Worm (Caenorhabditis elegans) whole organism, L2 larva: ENCODE measurements around the gene srg-24.

Experiments used
- C34F6.9 ChIP-seq: fragments of 150-350 bp; optimal IDR thresholded peaks from 2 replicates; lab custom pipeline; 2014; ENCODE audit warnings: missing biosample characterization, missing genetic modification characterization
- F13H6.1 ChIP-seq: sonication (generic microtip); optimal IDR thresholded peaks from 2 replicates; lab custom pipeline; 2016; ENCODE audit warnings: missing genetic modification characterization, missing compliant biosample characterization
- Y55F3AM.14 ChIP-seq: fragments of 200-800 bp; sonication (Bioruptor generic); optimal IDR thresholded peaks from 2 replicates; lab custom pipeline; 2018; ENCODE audit warnings: mild to moderate bottlenecking, missing genetic modification characterization, missing compliant biosample characterization
- ZK546.5 ChIP-seq: sonication (generic microtip); optimal IDR thresholded peaks from 2 replicates; lab custom pipeline; 2017; ENCODE audit warnings: missing biosample characterization, missing genetic modification characterization
- aly-2 ChIP-seq: fragments of 150-350 bp; optimal IDR thresholded peaks from 2 replicates; lab custom pipeline; 2014; ENCODE audit warnings: missing biosample characterization, missing genetic modification characterization
- ama-1 ChIP-seq: fragments of 150-350 bp; optimal IDR thresholded peaks from 2 replicates; lab custom pipeline; 2018; ENCODE audit warnings: inconsistent platforms
- blmp-1 ChIP-seq: sonication (generic microtip); optimal IDR thresholded peaks from 2 replicates; lab custom pipeline; 2017; ENCODE audit warnings: missing genetic modification characterization, mild to moderate bottlenecking, missing compliant biosample characterization, antibody characterized with exemption, moderate library complexity; ENCODE audit not compliant: insufficient read depth
- ceh-16 ChIP-seq: fragments of 150-350 bp; optimal IDR thresholded peaks from 2 replicates; lab custom pipeline; 2014; ENCODE audit warnings: missing biosample characterization, missing genetic modification characterization
- ceh-82 ChIP-seq: fragments of 150-350 bp; optimal IDR thresholded peaks from 2 replicates; lab custom pipeline; 2014; ENCODE audit warnings: missing biosample characterization, missing genetic modification characterization
- crh-2 ChIP-seq: sonication (generic microtip); optimal IDR thresholded peaks from 2 replicates; lab custom pipeline; 2017; ENCODE audit warnings: missing biosample characterization, missing genetic modification characterization
- dmd-4 ChIP-seq: sonication (generic microtip); optimal IDR thresholded peaks from 2 replicates; lab custom pipeline; 2017; ENCODE audit warnings: missing biosample characterization, missing genetic modification characterization
- egl-27 ChIP-seq: sonication (generic microtip); optimal IDR thresholded peaks from 3 replicates; lab custom pipeline; 2017; ENCODE audit warnings: missing biosample characterization, missing genetic modification reagents, missing genetic modification characterization
- elt-1 ChIP-seq: fragments of 150-350 bp; optimal IDR thresholded peaks from 2 replicates; lab custom pipeline; 2014; ENCODE audit warnings: missing biosample characterization, missing genetic modification characterization
- elt-3 ChIP-seq: sonication (generic microtip); optimal IDR thresholded peaks from 2 replicates; lab custom pipeline; 2017; ENCODE audit warnings: missing biosample characterization, missing genetic modification characterization
- gmeb-1 ChIP-seq: fragments of 150-350 bp; optimal IDR thresholded peaks from 2 replicates; lab custom pipeline; 2014; ENCODE audit warnings: missing biosample characterization, missing genetic modification characterization
- lin-11 ChIP-seq: fragments of 150-350 bp; sonication (generic microtip); optimal IDR thresholded peaks from 2 replicates; lab custom pipeline; 2014; ENCODE audit warnings: missing biosample characterization, missing genetic modification characterization, inconsistent platforms, mixed read lengths
- lin-13 ChIP-seq: fragments of 150-350 bp; optimal IDR thresholded peaks from 2 replicates; lab custom pipeline; 2014; ENCODE audit warnings: missing biosample characterization, missing genetic modification reagents, missing genetic modification characterization
- lin-39 ChIP-seq: fragments of 150-350 bp; optimal IDR thresholded peaks from 2 replicates; lab custom pipeline; 2014; ENCODE audit warnings: missing biosample characterization, missing genetic modification reagents, missing genetic modification characterization
- lsy-2 ChIP-seq, 2 experiments: fragments of 150-350 bp in 1 of 2; sonication (generic microtip) in 1 of 2; optimal IDR thresholded peaks; 2 replicates each; lab custom pipeline; 2014 to 2017; ENCODE audit warnings: missing biosample characterization in 2 of 2, missing genetic modification characterization in 2 of 2
- mab-5 ChIP-seq: fragments of 150-350 bp; optimal IDR thresholded peaks from 2 replicates; lab custom pipeline; 2014; ENCODE audit warnings: missing biosample characterization, missing genetic modification characterization
- mbf-1 ChIP-seq: sonication (generic microtip); optimal IDR thresholded peaks from 2 replicates; lab custom pipeline; 2017; ENCODE audit warnings: missing biosample characterization, missing genetic modification characterization
- nhr-11 ChIP-seq: fragments of 150-350 bp; optimal IDR thresholded peaks from 2 replicates; lab custom pipeline; 2014; ENCODE audit warnings: missing biosample characterization, missing genetic modification characterization
- nhr-12 ChIP-seq: fragments of 150-350 bp; optimal IDR thresholded peaks from 2 replicates; lab custom pipeline; 2014; ENCODE audit warnings: missing biosample characterization, missing genetic modification characterization
- nhr-129 ChIP-seq: fragments of 150-350 bp; optimal IDR thresholded peaks from 2 replicates; lab custom pipeline; 2014; ENCODE audit warnings: missing biosample characterization, missing genetic modification characterization
- nhr-237 ChIP-seq: fragments of 150-350 bp; optimal IDR thresholded peaks from 2 replicates; lab custom pipeline; 2014; ENCODE audit warnings: missing biosample characterization, missing genetic modification characterization
- nhr-6 ChIP-seq: fragments of 150-350 bp; optimal IDR thresholded peaks from 2 replicates; lab custom pipeline; 2014; ENCODE audit warnings: missing biosample characterization, missing genetic modification characterization
- nhr-77 ChIP-seq: fragments of 150-350 bp; optimal IDR thresholded peaks from 2 replicates; lab custom pipeline; 2014; ENCODE audit warnings: missing biosample characterization, missing genetic modification characterization
- peb-1 ChIP-seq: fragments of 150-350 bp; optimal IDR thresholded peaks from 2 replicates; lab custom pipeline; 2014; ENCODE audit warnings: missing biosample characterization, missing genetic modification characterization
- sem-4 ChIP-seq: fragments of 150-350 bp; optimal IDR thresholded peaks from 2 replicates; lab custom pipeline; 2014; ENCODE audit warnings: missing biosample characterization, missing genetic modification reagents, missing genetic modification characterization
- sma-3 ChIP-seq: sonication (generic microtip); optimal IDR thresholded peaks from 2 replicates; lab custom pipeline; 2016; ENCODE audit warnings: missing genetic modification reagents, missing genetic modification characterization, missing compliant biosample characterization
- sma-9 ChIP-seq, 2 experiments: fragments of 150-350 bp in 1 of 2; sonication (generic microtip) in 1 of 2; optimal IDR thresholded peaks; 2 replicates each; lab custom pipeline; 2014 to 2016; ENCODE audit warnings: missing genetic modification characterization in 2 of 2, mild to moderate bottlenecking in 1 of 2, missing biosample characterization in 1 of 2, missing compliant biosample characterization in 1 of 2, missing genetic modification reagents in 1 of 2, moderate library complexity in 1 of 2
- snpc-4 ChIP-seq: fragments of 150-350 bp; optimal IDR thresholded peaks from 2 replicates; lab custom pipeline; 2014; ENCODE audit warnings: missing biosample characterization, missing genetic modification characterization
- unc-55 ChIP-seq: fragments of 150-350 bp; sonication (generic microtip); optimal IDR thresholded peaks from 3 replicates; lab custom pipeline; 2014; ENCODE audit warnings: missing biosample characterization, missing genetic modification reagents, missing genetic modification characterization
- zag-1 ChIP-seq: fragments of 150-350 bp; optimal IDR thresholded peaks from 2 replicates; lab custom pipeline; 2014; ENCODE audit warnings: missing biosample characterization, missing genetic modification characterization
- ztf-11 ChIP-seq: sonication (generic microtip); optimal IDR thresholded peaks from 2 replicates; lab custom pipeline; 2017; ENCODE audit warnings: missing biosample characterization, missing genetic modification characterization
- ztf-4 ChIP-seq: fragments of 150-350 bp; optimal IDR thresholded peaks from 2 replicates; lab custom pipeline; 2014; ENCODE audit warnings: missing biosample characterization, missing genetic modification characterization

srg-24 gene

ce11 chrII:3066401-3066800 is 34.0 kb downstream of the srg-24 start:
- TF ChIP-seq ZK546.5 (tag; lab: Kevin White, UChicago) (no peak), gmeb-1 (tag; lab: Kevin White, UChicago) (no peak), Y55F3AM.14 (GFP tag; lab: Kevin White, UChicago) (no peak), sem-4 (tag; lab: Kevin White, UChicago) (no peak), aly-2 (tag; lab: Kevin White, UChicago) (no peak), mbf-1 (tag; lab: Kevin White, UChicago) (no peak), blmp-1 (no peak), mab-5 (tag; lab: Kevin White, UChicago) (no peak), F13H6.1 (no peak), lin-11 (tag; lab: Kevin White, UChicago) (no peak), ztf-4 (no peak), lsy-2 (tag; optimal IDR thresholded peaks at IDR 0.05; lab: Kevin White, UChicago) (no peak)

DNA sequence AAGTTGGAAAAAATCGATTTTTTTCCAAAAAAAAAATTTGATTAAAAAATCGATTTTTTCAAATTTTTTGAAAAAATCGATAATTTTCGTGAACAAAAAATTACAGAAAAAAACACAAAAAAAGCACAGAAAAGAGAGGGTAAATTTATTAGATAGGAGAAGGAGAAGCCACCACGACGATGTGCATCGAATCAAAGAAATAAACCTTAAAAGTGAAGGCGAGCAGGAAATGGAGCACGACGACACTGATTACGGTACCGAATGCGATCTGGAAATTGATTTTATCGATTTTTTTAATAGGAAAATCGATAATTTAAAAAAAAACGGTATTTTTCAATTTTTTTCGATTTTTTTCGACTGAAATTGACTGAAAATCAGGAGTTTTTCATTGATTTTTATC is 35.4 kb downstream of the srg-24 start:
- TF ChIP-seq C34F6.9 (tag; lab: Kevin White, UChicago), result no peak
- no peak for TF ChIP-seq elt-3
- TF ChIP-seq blmp-1, result no peak
- TF ChIP-seq elt-1 (tag; lab: Kevin White, UChicago), result no peak
- TF ChIP-seq nhr-237, result no peak
- no peak for TF ChIP-seq egl-27
- no peak for TF ChIP-seq mab-5 (tag; lab: Kevin White, UChicago)
- TF ChIP-seq zag-1, result no peak
- TF ChIP-seq nhr-6 (tag; lab: Kevin White, UChicago), result no peak
- no peak for TF ChIP-seq crh-2 (tag; lab: Kevin White, UChicago)

- TF ChIP-seq ama-1 (lab: Kevin White, UChicago) (no peak), ceh-16 (tag; lab: Kevin White, UChicago) (no peak)
These were observed 35.8 kb downstream of the srg-24 start for ce11 chrII:3064631-3065030.

ce11 chrII:3063984-3064383 is 36.5 kb downstream of the srg-24 start:
- TF ChIP-seq lin-13 (GFP tag; lab: Kevin White, UChicago), result no peak
- no peak for TF ChIP-seq ztf-11 (tag; lab: Kevin White, UChicago)
- no peak for TF ChIP-seq lin-11 (tag; lab: Kevin White, UChicago)
- no peak for TF ChIP-seq mbf-1 (tag; lab: Kevin White, UChicago)
- TF ChIP-seq egl-27, result no peak
- no peak for TF ChIP-seq ama-1 (lab: Kevin White, UChicago)
- no peak for TF ChIP-seq elt-1 (tag; lab: Kevin White, UChicago)
- TF ChIP-seq unc-55 (GFP tag; lab: Kevin White, UChicago), result no peak
- no peak for TF ChIP-seq nhr-129 (tag; lab: Kevin White, UChicago)
- no peak for TF ChIP-seq dmd-4 (tag; lab: Kevin White, UChicago)
- no peak for TF ChIP-seq lin-39
- TF ChIP-seq, all 48 proteins: peak for 0

- no peak for TF ChIP-seq nhr-77
- no peak for TF ChIP-seq elt-3
- TF ChIP-seq nhr-12 (tag; lab: Kevin White, UChicago), result no peak
- no peak for TF ChIP-seq sma-3 (GFP tag; lab: Kevin White, UChicago)
- TF ChIP-seq sma-9 (GFP tag; optimal IDR thresholded peaks at IDR 0.05; lab: Kevin White, UChicago), result no peak
- TF ChIP-seq sma-9 (tag; optimal IDR thresholded peaks at IDR 0.05; lab: Kevin White, UChicago), result no peak
- no peak for TF ChIP-seq mab-5 (tag; lab: Kevin White, UChicago)
- no peak for TF ChIP-seq F13H6.1
- TF ChIP-seq ZK546.5 (tag; lab: Kevin White, UChicago), result no peak
- no peak for TF ChIP-seq peb-1 (tag; lab: Kevin White, UChicago)
- no peak for TF ChIP-seq ceh-16 (tag; lab: Kevin White, UChicago)
- TF ChIP-seq nhr-129 (tag; lab: Kevin White, UChicago), result no peak
- TF ChIP-seq lin-11 (tag; lab: Kevin White, UChicago), result no peak
These were observed 37.1 kb downstream of the srg-24 start for ce11 chrII:3063366-3063765.

DNA sequence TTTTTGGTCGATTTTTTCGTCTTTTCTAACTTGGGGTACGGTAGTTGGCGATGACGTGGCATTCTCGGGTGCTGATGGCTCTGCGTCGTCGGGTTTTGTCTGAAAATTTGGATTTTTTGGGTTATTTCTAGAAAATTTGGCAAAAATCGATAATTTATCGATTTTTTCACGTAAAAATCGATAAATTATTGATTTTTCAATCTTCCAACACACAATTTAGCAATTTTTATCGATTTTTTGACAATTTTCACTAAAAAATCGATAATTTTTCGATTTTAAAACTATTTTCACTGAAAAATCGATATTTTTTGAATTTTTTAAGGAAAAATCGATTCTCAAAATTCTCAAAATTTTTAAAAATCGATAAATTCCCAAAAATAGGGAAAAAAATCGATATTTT is 37.6 kb downstream of the srg-24 start:
- TF ChIP-seq ceh-82 (tag; lab: Kevin White, UChicago) (no peak), elt-1 (tag; lab: Kevin White, UChicago) (no peak), F13H6.1 (no peak), ama-1 (lab: Kevin White, UChicago) (no peak), peb-1 (tag; lab: Kevin White, UChicago) (no peak), ceh-16 (tag; lab: Kevin White, UChicago) (no peak), lin-39 (no peak), snpc-4 (tag; lab: Kevin White, UChicago) (no peak), sma-3 (GFP tag; lab: Kevin White, UChicago) (no peak), aly-2 (tag; lab: Kevin White, UChicago) (no peak), lsy-2 (tag; optimal IDR thresholded peaks at IDR 0.05; lab: Kevin White, UChicago) (no peak), sma-9 (GFP tag; optimal IDR thresholded peaks at IDR 0.05; lab: Kevin White, UChicago) (no peak), sma-9 (tag; optimal IDR thresholded peaks at IDR 0.05; lab: Kevin White, UChicago) (no peak), blmp-1 (no peak), nhr-11 (no peak), ztf-4 (no peak), gmeb-1 (tag; lab: Kevin White, UChicago) (no peak)
